Fruit fly (Drosophila melanogaster) whole organism, adult: ENCODE data around the gene CG31792.

Source experiments
- CG11617 ChIP-seq: fragments of 200-800 bp; sonication (Bioruptor generic); optimal IDR thresholded peaks from 2 replicates; lab custom pipeline; 2017; ENCODE audit warnings: mild to moderate bottlenecking, missing biosample characterization, missing genetic modification reagents, missing genetic modification characterization
- CG12768 ChIP-seq: fragments of 200-800 bp; sonication (Bioruptor generic); optimal IDR thresholded peaks from 2 replicates; lab custom pipeline; 2017; ENCODE audit warnings: missing biosample characterization, missing genetic modification characterization, mild to moderate bottlenecking, moderate library complexity, missing genetic modification reagents
- CG14711 ChIP-seq: fragments of 200-800 bp; sonication (Bioruptor generic); optimal IDR thresholded peaks from 2 replicates; lab custom pipeline; 2018; ENCODE audit warnings: missing biosample characterization, mild to moderate bottlenecking, missing genetic modification characterization, moderate library complexity
- CG1620 ChIP-seq: fragments of 200-800 bp; sonication (Bioruptor generic); optimal IDR thresholded peaks from 2 replicates; lab custom pipeline; 2016; ENCODE audit warnings: missing biosample characterization, missing genetic modification characterization
- CG33017 ChIP-seq: fragments of 200-800 bp; sonication (Bioruptor generic); optimal IDR thresholded peaks from 2 replicates; lab custom pipeline; 2018; ENCODE audit warnings: missing biosample characterization, mild to moderate bottlenecking, missing genetic modification characterization, moderate library complexity
- CG5204 ChIP-seq: fragments of 200-800 bp; sonication (Bioruptor generic); optimal IDR thresholded peaks from 2 replicates; lab custom pipeline; 2016; ENCODE audit warnings: missing biosample characterization, missing genetic modification characterization
- CG7045 ChIP-seq: fragments of 200-800 bp; sonication (Bioruptor generic); optimal IDR thresholded peaks from 2 replicates; lab custom pipeline; 2017; ENCODE audit warnings: missing biosample characterization, mild to moderate bottlenecking, missing genetic modification characterization
- CG7101 ChIP-seq: fragments of 200-800 bp; sonication (Bioruptor generic); optimal IDR thresholded peaks from 2 replicates; lab custom pipeline; 2018; ENCODE audit warnings: missing biosample characterization, mild to moderate bottlenecking, missing genetic modification characterization, moderate library complexity
- Clk ChIP-seq: fragments of 200-800 bp; sonication (Bioruptor generic); optimal IDR thresholded peaks from 2 replicates; lab custom pipeline; 2017; ENCODE audit warnings: missing biosample characterization, missing genetic modification characterization
- Crg-1 ChIP-seq: fragments of 200-800 bp; sonication (Bioruptor generic); optimal IDR thresholded peaks from 2 replicates; lab custom pipeline; 2016; ENCODE audit warnings: missing biosample characterization, missing genetic modification characterization
- Hr96 ChIP-seq: fragments of 200-800 bp; sonication (Bioruptor generic); optimal IDR thresholded peaks from 2 replicates; lab custom pipeline; 2016; ENCODE audit warnings: missing biosample characterization, missing genetic modification characterization
- Mnt ChIP-seq: fragments of 200-800 bp; sonication (Bioruptor generic); optimal IDR thresholded peaks from 2 replicates; lab custom pipeline; 2016; ENCODE audit warnings: missing biosample characterization, mild to moderate bottlenecking, missing genetic modification characterization
- bab1 ChIP-seq: fragments of 200-800 bp; sonication (Bioruptor generic); optimal IDR thresholded peaks from 3 replicates; lab custom pipeline; 2019; ENCODE audit warnings: missing biosample characterization, mild to moderate bottlenecking, missing genetic modification characterization, moderate library complexity
- cic ChIP-seq: fragments of 200-800 bp; sonication (Bioruptor generic); optimal IDR thresholded peaks from 2 replicates; lab custom pipeline; 2017; ENCODE audit warnings: missing biosample characterization, mild to moderate bottlenecking, missing genetic modification characterization, moderate library complexity
- cnc ChIP-seq, 2 experiments: fragments of >200 bp; optimal IDR thresholded peaks; 2 replicates each; lab custom pipeline; 2017
- kay ChIP-seq: fragments of 200-800 bp; sonication (Bioruptor generic); peaks from one replicate; lab custom pipeline; 2016; ENCODE audit warnings: missing biosample characterization, missing genetic modification characterization, borderline replicate concordance
- ovo ChIP-seq: fragments of 200-800 bp; sonication (Bioruptor generic); optimal IDR thresholded peaks from 2 replicates; lab custom pipeline; 2016; ENCODE audit warnings: missing biosample characterization, missing genetic modification characterization
- pad ChIP-seq: fragments of 200-800 bp; sonication (Bioruptor generic); optimal IDR thresholded peaks from 3 replicates; lab custom pipeline; 2017; ENCODE audit warnings: missing biosample characterization, missing genetic modification characterization, mild to moderate bottlenecking, moderate library complexity, missing genetic modification reagents
- tj ChIP-seq: fragments of 200-800 bp; sonication (Bioruptor generic); optimal IDR thresholded peaks from 3 replicates; lab custom pipeline; 2017; ENCODE audit warnings: missing biosample characterization, mild to moderate bottlenecking, missing genetic modification characterization, moderate library complexity
- toe ChIP-seq: fragments of 200-800 bp; sonication (Bioruptor generic); optimal IDR thresholded peaks from 2 replicates; lab custom pipeline; 2016; ENCODE audit warnings: missing biosample characterization, missing genetic modification characterization

The CG31792 gene

DNA sequence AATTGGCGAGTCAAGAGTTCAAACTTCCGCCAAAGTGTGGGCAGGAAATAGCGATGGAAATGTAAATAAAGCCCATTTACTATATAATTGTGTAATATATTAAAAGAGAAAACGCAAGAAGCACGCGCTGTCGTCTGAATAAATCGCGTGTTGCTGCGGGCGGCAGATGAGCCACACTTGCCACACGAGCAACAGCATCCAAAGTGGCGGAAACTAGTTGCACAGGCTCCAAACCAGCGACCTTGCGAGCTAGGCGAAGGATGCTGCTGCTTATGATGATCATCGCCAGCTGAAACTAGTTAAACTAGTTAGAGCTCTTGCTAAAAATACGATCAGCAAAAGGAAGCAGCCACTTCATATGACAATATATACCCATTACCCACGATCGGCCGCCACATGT lies 17.8 kb upstream of the CG31792 start:
- TF ChIP-seq tj (no peak), CG5204 (GFP tag; lab: Kevin White, UChicago) (no peak), cnc (optimal IDR thresholded peaks at IDR 0.05; lab: Kevin White, UChicago) (no peak), Mnt (GFP tag; lab: Kevin White, UChicago) (no peak)

- TF ChIP-seq pad (GFP tag; lab: Kevin White, UChicago) (no peak), ovo (GFP tag; lab: Kevin White, UChicago) (no peak), CG1620 (no peak), toe (no peak), bab1 (GFP tag; lab: Kevin White, UChicago) (no peak), cic (no peak), CG7045 (no peak), cnc (optimal IDR thresholded peaks at IDR 0.05; lab: Kevin White, UChicago) (no peak), CG11617 (GFP tag; lab: Kevin White, UChicago) (no peak), Mnt (GFP tag; lab: Kevin White, UChicago) (no peak)
Observed at dm6 chr2L:18980982-18981381, 16.3 kb upstream of the CG31792 start.

DNA sequence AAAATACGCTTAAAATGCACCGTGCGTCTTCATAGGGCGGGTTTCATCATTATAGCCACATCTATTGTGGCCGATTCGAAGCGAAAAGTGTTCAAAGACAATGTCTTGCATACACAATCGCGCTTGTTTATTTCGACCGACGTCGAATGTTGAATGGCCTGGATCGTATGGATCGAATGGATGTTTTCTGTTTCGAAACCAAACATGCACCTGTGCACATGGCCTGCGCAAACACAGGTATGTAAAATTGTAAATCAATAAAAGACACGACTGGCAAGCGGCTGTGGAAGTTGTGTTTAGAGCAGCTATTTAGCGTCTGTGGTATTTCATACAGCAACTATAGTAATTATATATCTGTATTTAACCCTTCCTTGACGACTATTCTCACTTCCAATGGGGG lies 15.8 kb upstream of the CG31792 start:
- TF ChIP-seq CG7101 (tag; lab: Kevin White, UChicago) (no peak), Mnt (GFP tag; lab: Kevin White, UChicago) (no peak), cic (no peak), CG12768 (no peak), kay (GFP tag; lab: Kevin White, UChicago) (no peak), bab1 (GFP tag; lab: Kevin White, UChicago) (no peak), Crg-1 (no peak), tj (no peak), CG5204 (GFP tag; lab: Kevin White, UChicago) (no peak), toe (no peak), CG7045 (no peak), CG14711 (tag; lab: Kevin White, UChicago) (no peak)

DNA sequence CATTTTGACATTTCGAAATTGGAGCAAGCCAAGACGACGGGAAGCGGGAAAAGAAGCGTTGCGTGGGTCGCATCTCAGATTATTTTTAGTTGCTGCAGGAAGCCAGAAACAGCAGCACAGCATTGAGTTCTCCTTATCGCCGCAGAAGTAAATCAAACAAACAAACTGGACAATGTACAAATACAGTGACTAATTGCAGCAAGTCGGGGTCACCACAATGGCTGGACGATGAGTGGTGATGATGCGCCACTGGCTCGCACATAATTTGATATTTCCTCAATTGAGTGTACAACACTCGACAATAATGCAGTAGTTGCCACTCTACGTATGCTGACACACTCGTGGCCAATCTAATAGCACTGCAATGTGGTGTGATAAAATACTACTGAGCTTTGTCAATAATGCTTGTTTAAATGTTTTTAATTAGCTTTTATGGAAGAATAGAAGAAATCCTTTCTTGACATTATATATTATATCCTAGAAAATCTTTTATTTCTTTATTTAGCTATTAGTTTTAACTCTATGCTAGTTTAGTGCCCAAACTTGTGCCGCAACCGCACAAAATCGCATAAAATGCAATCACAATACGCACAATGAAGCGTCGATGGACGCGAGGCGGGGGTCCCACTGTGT lies 15.2 kb upstream of the CG31792 start:
- TF ChIP-seq CG7101 (tag; lab: Kevin White, UChicago): no peak
- no peak for TF ChIP-seq Clk (GFP tag; lab: Kevin White, UChicago)
- TF ChIP-seq CG33017 (tag; lab: Kevin White, UChicago): no peak
- TF ChIP-seq CG11617 (GFP tag; lab: Kevin White, UChicago): no peak
- no peak for TF ChIP-seq cic
- TF ChIP-seq pad (GFP tag; lab: Kevin White, UChicago): no peak
- no peak for TF ChIP-seq CG7045
- TF ChIP-seq cnc (optimal IDR thresholded peaks at IDR 0.05; lab: Kevin White, UChicago): no peak
- no peak for TF ChIP-seq CG1620
- TF ChIP-seq kay (GFP tag; lab: Kevin White, UChicago): no peak
- no peak for TF ChIP-seq CG14711 (tag; lab: Kevin White, UChicago)
- TF ChIP-seq Hr96 (GFP tag; lab: Kevin White, UChicago): no peak
- no peak for TF ChIP-seq toe
- no peak for TF ChIP-seq Mnt (GFP tag; lab: Kevin White, UChicago)
- TF ChIP-seq CG12768: no peak
- TF ChIP-seq Crg-1: no peak
- TF ChIP-seq bab1 (GFP tag; lab: Kevin White, UChicago): no peak
- TF ChIP-seq CG5204 (GFP tag; lab: Kevin White, UChicago): no peak

dm6 chr2L:18982826-18983758 lies 14.2 kb upstream of the CG31792 start:
- TF ChIP-seq cic: no peak
- no peak for TF ChIP-seq CG1620
- peak; percentile 63 for TF ChIP-seq kay (GFP tag; lab: Kevin White, UChicago)
- peak; percentile 52 for TF ChIP-seq CG12768
- no peak for TF ChIP-seq Clk (GFP tag; lab: Kevin White, UChicago)

- TF ChIP-seq CG33017 (tag; lab: Kevin White, UChicago): peak; percentile 5
- no peak for TF ChIP-seq kay (GFP tag; lab: Kevin White, UChicago)
- peak; percentile 51 for TF ChIP-seq tj
- peak; percentile 15 for TF ChIP-seq cic
Observed at dm6 chr2L:18984158-18984557, 13.1 kb upstream of the CG31792 start.
